Worm (Caenorhabditis elegans): ENCODE measurements around the gene C13G3.1.

ce11 chrV:11042538-11042937 is 30.3 kb upstream of the C13G3.1 start, which contains the start of gene C45B11.2:
- TF ChIP-seq W03F9.2 (tag; optimal IDR thresholded peaks at IDR 0.05) (no peak), him-1 (tag; optimal IDR thresholded peaks at IDR 0.05) (no peak), dao-5 (tag; optimal IDR thresholded peaks at IDR 0.05) (no peak)
